Worm (Caenorhabditis elegans): ENCODE results near the gene nhr-12.

Gene nhr-12

DNA sequence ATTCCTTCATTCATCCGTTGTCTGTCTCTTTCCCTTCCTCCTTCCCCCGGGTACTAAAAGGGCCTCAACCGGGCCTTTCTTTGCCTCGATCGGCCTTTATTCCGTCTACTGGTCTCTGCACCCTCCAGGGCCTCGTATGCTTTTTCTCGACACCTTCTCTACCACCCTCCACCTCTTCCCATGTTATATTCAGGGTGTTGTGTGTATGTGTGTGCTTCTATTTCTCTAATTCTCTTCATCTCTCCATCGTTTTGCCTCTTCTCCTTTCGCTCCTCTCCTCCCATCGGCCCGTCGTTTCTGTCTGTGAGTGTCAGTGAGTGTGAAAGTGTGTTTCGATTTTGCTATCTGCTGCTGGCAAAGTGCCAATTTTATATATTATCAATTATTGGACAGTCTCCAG is 44.0 kb downstream of the nhr-12 start:
- peak; percentile 58 for TF ChIP-seq W03F9.2 (tag; optimal IDR thresholded peaks at IDR 0.05)
- no peak for TF ChIP-seq dao-5 (tag; optimal IDR thresholded peaks at IDR 0.05)
- TF ChIP-seq him-1 (tag; optimal IDR thresholded peaks at IDR 0.05): no peak

DNA sequence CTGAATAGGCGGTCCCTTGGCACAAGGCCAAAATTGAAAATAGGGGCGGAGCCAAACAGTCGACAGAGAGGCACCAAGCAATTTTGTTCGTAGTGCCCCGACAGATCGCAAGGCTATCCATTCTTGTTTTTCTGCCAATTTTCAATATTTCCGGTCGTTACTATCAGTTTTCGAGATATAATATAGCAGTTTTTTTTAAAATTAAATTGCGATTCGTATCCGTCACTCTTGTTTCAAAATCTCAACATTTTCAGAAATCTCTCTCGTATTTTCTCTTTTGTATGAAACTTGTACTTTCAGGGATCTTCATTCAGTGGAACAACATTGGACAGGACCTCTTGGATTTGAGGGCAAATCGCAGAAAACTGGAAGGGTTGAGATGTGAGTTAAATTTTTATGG is 46.8 kb downstream of the nhr-12 start, which contains the start of gene F57A8.1:
TSS of gene F57A8.1 (plus strand) at position 301 of the 400 bp plus-strand sequence.
- TF ChIP-seq him-1 (tag; optimal IDR thresholded peaks at IDR 0.05) (no peak), W03F9.2 (tag; optimal IDR thresholded peaks at IDR 0.05) (no peak), dao-5 (tag; optimal IDR thresholded peaks at IDR 0.05) (no peak)

DNA sequence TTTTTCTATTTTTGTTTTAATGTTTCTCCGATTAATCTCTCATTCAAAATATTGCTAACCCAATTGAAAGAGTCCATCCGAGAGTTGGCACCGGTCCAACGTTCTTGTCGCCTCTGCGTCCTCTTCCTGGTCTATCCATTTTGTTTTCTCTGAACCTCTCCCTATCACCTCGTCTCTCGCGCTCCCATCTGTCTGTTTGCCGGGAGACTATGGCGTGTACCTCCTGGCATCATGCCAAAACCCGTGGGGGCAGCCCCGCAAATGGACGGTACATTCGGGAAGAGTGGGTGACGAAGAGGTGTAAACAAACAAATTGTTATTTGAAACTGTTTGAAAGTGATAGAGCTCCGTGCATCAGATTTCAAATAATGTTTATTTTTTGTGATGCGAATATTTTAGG is 47.6 kb downstream of the nhr-12 start, which contains the start of gene T06E8.2:
TSS of gene T06E8.2 (minus strand) at position 139 of the 400 bp plus-strand sequence.
- TF ChIP-seq W03F9.2 (tag; optimal IDR thresholded peaks at IDR 0.05) (no peak), him-1 (tag; optimal IDR thresholded peaks at IDR 0.05) (no peak), dao-5 (tag; optimal IDR thresholded peaks at IDR 0.05) (no peak)

DNA sequence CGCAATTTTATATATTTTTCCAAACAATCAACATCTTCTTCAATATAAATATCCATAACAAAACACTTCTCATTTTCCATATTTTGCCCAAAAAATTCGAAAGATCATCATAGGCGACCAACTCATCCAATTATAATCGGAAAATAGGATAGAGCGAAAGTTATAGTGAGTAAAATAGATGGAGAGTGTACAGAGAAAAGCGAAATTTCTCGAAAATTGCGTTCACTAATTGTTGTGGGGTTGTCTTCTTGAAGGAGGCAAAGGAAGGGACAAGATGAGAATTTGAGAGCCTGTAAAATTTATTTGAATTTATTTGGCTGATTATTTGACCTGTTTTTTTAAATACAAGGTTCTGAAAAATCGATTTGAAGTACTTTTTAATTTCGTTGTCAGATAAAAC is 48.3 kb downstream of the nhr-12 start:
- TF ChIP-seq W03F9.2 (tag; optimal IDR thresholded peaks at IDR 0.05) (no peak), him-1 (tag; optimal IDR thresholded peaks at IDR 0.05) (no peak), dao-5 (tag; optimal IDR thresholded peaks at IDR 0.05) (no peak)

All from whole organism, L4/young adult.